Fruit fly (Drosophila melanogaster) whole organism, embryonic: ENCODE measurements around the gene sol.

Experiments used
- Asciz ChIP-seq: fragments of 200-800 bp; sonication (Bioruptor generic); optimal IDR thresholded peaks from 2 replicates; lab custom pipeline; 2017; ENCODE audit warnings: missing biosample characterization, mild to moderate bottlenecking, missing genetic modification characterization, missing genetic modification reagents
- Bgb ChIP-seq: fragments of 200-800 bp; sonication (Bioruptor generic); IDR thresholded peaks from 2 replicates; pipeline ENCODE4 v1.3.6; 2022; ENCODE audit warnings: missing biosample characterization, missing genetic modification characterization; ENCODE audit not compliant: partially characterized antibody
- BtbVII ChIP-seq: fragments of 200-800 bp; sonication (Bioruptor generic); optimal IDR thresholded peaks from 3 replicates; lab custom pipeline; 2017; ENCODE audit warnings: missing biosample characterization, mild to moderate bottlenecking, missing genetic modification characterization
- CG10147 ChIP-seq: fragments of 200-800 bp; sonication (Bioruptor generic); optimal IDR thresholded peaks from 2 replicates; lab custom pipeline; 2019; ENCODE audit warnings: missing biosample characterization, mild to moderate bottlenecking, missing genetic modification characterization, moderate library complexity
- CG11085 ChIP-seq: fragments of 200-800 bp; sonication (Bioruptor generic); IDR thresholded peaks from 2 replicates; pipeline ENCODE4 v1.3.6; 2022; ENCODE audit warnings: missing biosample characterization, missing genetic modification characterization
- CG11456 ChIP-seq: fragments of 200-800 bp; sonication (Bioruptor generic); IDR thresholded peaks from 3 replicates; pipeline ENCODE4 v1.3.6; 2022; ENCODE audit warnings: missing biosample characterization, missing genetic modification characterization
- CG11696 ChIP-seq: fragments of 200-800 bp; sonication (Bioruptor generic); IDR thresholded peaks from 2 replicates; pipeline ENCODE4 v1.3.6; 2022; ENCODE audit warnings: missing biosample characterization, missing genetic modification characterization
- CG12942 ChIP-seq: fragments of 200-800 bp; sonication (Bioruptor generic); optimal IDR thresholded peaks from 3 replicates; lab custom pipeline; 2016; ENCODE audit warnings: missing biosample characterization, missing genetic modification characterization
- CG14710 ChIP-seq: fragments of 200-800 bp; sonication (Bioruptor generic); optimal IDR thresholded peaks from 3 replicates; lab custom pipeline; 2019; ENCODE audit warnings: missing biosample characterization, mild to moderate bottlenecking, missing genetic modification characterization, moderate library complexity
- CG15696 ChIP-seq: fragments of 200-800 bp; sonication (Bioruptor generic); optimal IDR thresholded peaks from 2 replicates; lab custom pipeline; 2019; ENCODE audit warnings: missing biosample characterization, mild to moderate bottlenecking, missing genetic modification characterization, moderate library complexity
- CG17359 ChIP-seq: fragments of 200-800 bp; sonication (Bioruptor generic); optimal IDR thresholded peaks from 3 replicates; lab custom pipeline; 2018; ENCODE audit warnings: missing biosample characterization, mild to moderate bottlenecking, missing genetic modification characterization, moderate library complexity
- CG17568 ChIP-seq: fragments of 200-800 bp; sonication (Bioruptor generic); optimal IDR thresholded peaks from 2 replicates; lab custom pipeline; 2018; ENCODE audit warnings: missing biosample characterization, mild to moderate bottlenecking, missing genetic modification characterization, moderate library complexity
- CG18262 ChIP-seq: fragments of 200-800 bp; optimal IDR thresholded peaks from 3 replicates; lab custom pipeline; 2019; ENCODE audit warnings: missing biosample characterization, mild to moderate bottlenecking, missing genetic modification characterization, moderate library complexity
- CG2120 ChIP-seq: fragments of 200-800 bp; sonication (Bioruptor generic); optimal IDR thresholded peaks from 3 replicates; lab custom pipeline; 2016; ENCODE audit warnings: missing biosample characterization, missing genetic modification characterization
- CG2875 ChIP-seq: fragments of 200-800 bp; sonication (Bioruptor generic); optimal IDR thresholded peaks from 2 replicates; lab custom pipeline; 2017; ENCODE audit warnings: missing biosample characterization, mild to moderate bottlenecking, missing genetic modification characterization, missing genetic modification reagents
- CG30431 ChIP-seq: fragments of 200-800 bp; sonication (Bioruptor generic); optimal IDR thresholded peaks from 2 replicates; lab custom pipeline; 2017; ENCODE audit warnings: missing biosample characterization, missing genetic modification characterization
- CG3065 ChIP-seq: fragments of 200-800 bp; sonication (Bioruptor generic); optimal IDR thresholded peaks from 2 replicates; lab custom pipeline; 2016; ENCODE audit warnings: missing biosample characterization, missing genetic modification characterization
- CG31388 ChIP-seq: fragments of 200-800 bp; sonication (Bioruptor generic); optimal IDR thresholded peaks from 2 replicates; lab custom pipeline; 2016; ENCODE audit warnings: missing biosample characterization, missing genetic modification characterization
- CG34422 ChIP-seq: fragments of 200-800 bp; sonication (Bioruptor generic); IDR thresholded peaks from 3 replicates; pipeline ENCODE4 v1.3.6; 2022; ENCODE audit warnings: missing biosample characterization, missing genetic modification characterization
- CG4424 ChIP-seq: fragments of 200-800 bp; sonication (Bioruptor generic); optimal IDR thresholded peaks from 3 replicates; lab custom pipeline; 2016; ENCODE audit warnings: missing biosample characterization, missing genetic modification characterization
- CG5245 ChIP-seq: fragments of 200-800 bp; sonication (Bioruptor generic); optimal IDR thresholded peaks from 3 replicates; lab custom pipeline; 2016; ENCODE audit warnings: missing biosample characterization, missing genetic modification characterization
- CG9215 ChIP-seq: fragments of 200-800 bp; sonication (Bioruptor generic); IDR thresholded peaks from 2 replicates; pipeline ENCODE4 v1.3.6; 2022; ENCODE audit warnings: missing biosample characterization, missing genetic modification characterization
- Dad ChIP-seq: fragments of 200-800 bp; sonication (Bioruptor generic); optimal IDR thresholded peaks from 3 replicates; lab custom pipeline; 2016; ENCODE audit warnings: missing biosample characterization, missing genetic modification characterization
- Doc2 ChIP-seq: fragments of 200-800 bp; sonication (Bioruptor generic); IDR thresholded peaks from 2 replicates; pipeline ENCODE4 v1.3.6; 2022; ENCODE audit warnings: missing biosample characterization, missing genetic modification characterization
- Doc3 ChIP-seq: fragments of 200-800 bp; sonication (Bioruptor generic); IDR thresholded peaks from 3 replicates; pipeline ENCODE4 v1.3.6; 2022; ENCODE audit warnings: missing biosample characterization, missing genetic modification characterization; ENCODE audit not compliant: partially characterized antibody
- ERR ChIP-seq: fragments of 200-800 bp; sonication (Bioruptor generic); optimal IDR thresholded peaks from 2 replicates; lab custom pipeline; 2016; ENCODE audit warnings: missing biosample characterization, missing genetic modification characterization
- Gug ChIP-seq: fragments of 200-800 bp; sonication (Bioruptor generic); IDR thresholded peaks from 4 replicates; pipeline ENCODE4 v1.3.6; 2022; ENCODE audit warnings: missing biosample characterization, missing genetic modification characterization
- Hr51 ChIP-seq, 2 experiments: fragments of 200-800 bp; sonication (Bioruptor generic); optimal IDR thresholded peaks; 2 replicates in 1 of 2; 3 replicates in 1 of 2; lab custom pipeline; 2016 to 2018; ENCODE audit warnings: missing biosample characterization in 2 of 2, missing genetic modification characterization in 2 of 2, mild to moderate bottlenecking in 1 of 2, moderate library complexity in 1 of 2
- Oli ChIP-seq: fragments of 200-800 bp; sonication (Bioruptor generic); optimal IDR thresholded peaks from 2 replicates; lab custom pipeline; 2018; ENCODE audit warnings: missing biosample characterization, mild to moderate bottlenecking, missing genetic modification characterization, moderate library complexity
- ase ChIP-seq: fragments of 200-800 bp; sonication (Bioruptor generic); IDR thresholded peaks from 3 replicates; pipeline ENCODE4 v1.3.6; 2022; ENCODE audit warnings: missing biosample characterization, missing genetic modification characterization
- cad ChIP-seq: fragments of >200 bp; optimal IDR thresholded peaks from 2 replicates; lab custom pipeline; 2017; ENCODE audit warnings: missing biosample characterization, missing genetic modification characterization
- croc ChIP-seq: fragments of 200-800 bp; sonication (Bioruptor generic); conservative IDR thresholded peaks from 3 replicates; pipeline ENCODE4 v1.3.6; 2022; ENCODE audit warnings: missing biosample characterization, missing genetic modification characterization
- dimm ChIP-seq: fragments of 200-800 bp; sonication (Bioruptor generic); IDR thresholded peaks from 2 replicates; pipeline ENCODE4 v1.3.6; 2022; ENCODE audit warnings: missing biosample characterization, missing genetic modification characterization
- gt ChIP-seq: fragments of 200-800 bp; sonication (Bioruptor generic); IDR thresholded peaks from 2 replicates; pipeline ENCODE4 v1.3.6; 2022; ENCODE audit warnings: missing biosample characterization, missing genetic modification characterization
- hbn ChIP-seq: fragments of 200-800 bp; sonication (Bioruptor generic); IDR thresholded peaks from 2 replicates; pipeline ENCODE4 v1.3.6; 2022; ENCODE audit warnings: missing biosample characterization, missing genetic modification characterization; ENCODE audit not compliant: partially characterized antibody
- her ChIP-seq: fragments of 200-800 bp; sonication (Bioruptor generic); optimal IDR thresholded peaks from 2 replicates; lab custom pipeline; 2016; ENCODE audit warnings: missing biosample characterization, missing genetic modification characterization
- jumu ChIP-seq: fragments of 200-800 bp; sonication (Bioruptor generic); optimal IDR thresholded peaks from 3 replicates; lab custom pipeline; 2016; ENCODE audit warnings: missing biosample characterization, missing genetic modification characterization
- maf-S ChIP-seq: fragments of 200-800 bp; sonication (Bioruptor generic); optimal IDR thresholded peaks from 2 replicates; lab custom pipeline; 2016; ENCODE audit warnings: missing biosample characterization, missing genetic modification characterization
- oc ChIP-seq: fragments of 200-800 bp; sonication (Bioruptor generic); optimal IDR thresholded peaks from 2 replicates; lab custom pipeline; 2018; ENCODE audit warnings: missing biosample characterization, mild to moderate bottlenecking, missing genetic modification characterization, moderate library complexity
- pzg ChIP-seq: fragments of 200-800 bp; sonication (Bioruptor generic); optimal IDR thresholded peaks from 3 replicates; lab custom pipeline; 2018; ENCODE audit warnings: missing biosample characterization, mild to moderate bottlenecking, missing genetic modification characterization, moderate library complexity
- seq ChIP-seq: fragments of 200-800 bp; sonication (Bioruptor generic); IDR thresholded peaks from 2 replicates; pipeline ENCODE4 v1.3.6; 2022; ENCODE audit warnings: missing biosample characterization, missing genetic modification characterization
- shn ChIP-seq: fragments of 200-800 bp; sonication (Bioruptor generic); optimal IDR thresholded peaks from 3 replicates; lab custom pipeline; 2016; ENCODE audit warnings: missing biosample characterization, missing genetic modification characterization
- ssp ChIP-seq: fragments of 200-800 bp; sonication (Bioruptor generic); IDR thresholded peaks from 2 replicates; pipeline ENCODE4 v1.3.6; 2022; ENCODE audit warnings: missing biosample characterization, missing genetic modification characterization
- tgo ChIP-seq: fragments of 200-800 bp; sonication (Bioruptor generic); IDR thresholded peaks from 3 replicates; pipeline ENCODE4 v1.3.6; 2022; ENCODE audit warnings: missing biosample characterization, missing genetic modification characterization
- tin ChIP-seq: fragments of 200-800 bp; sonication (Bioruptor generic); optimal IDR thresholded peaks from 3 replicates; lab custom pipeline; 2016; ENCODE audit warnings: missing biosample characterization, missing genetic modification characterization
- trem ChIP-seq: fragments of 200-800 bp; optimal IDR thresholded peaks from 3 replicates; lab custom pipeline; 2019; ENCODE audit warnings: missing biosample characterization, mild to moderate bottlenecking, missing genetic modification characterization, moderate library complexity
- vvl ChIP-seq: fragments of 200-800 bp; sonication (Bioruptor generic); IDR thresholded peaks from 2 replicates; pipeline ENCODE4 v1.3.6; 2022; ENCODE audit warnings: missing biosample characterization, missing genetic modification characterization
- wdn ChIP-seq: fragments of 200-800 bp; sonication (Bioruptor generic); IDR thresholded peaks from 2 replicates; pipeline ENCODE4 v1.3.6; 2022; ENCODE audit warnings: missing biosample characterization, missing genetic modification characterization
- yki ChIP-seq: fragments of >200 bp; optimal IDR thresholded peaks from 3 replicates; lab custom pipeline; 2018
- zfh2 ChIP-seq: fragments of 200-800 bp; sonication (Bioruptor generic); optimal IDR thresholded peaks from 2 replicates; lab custom pipeline; 2016; ENCODE audit warnings: missing biosample characterization, missing genetic modification characterization

sol gene

dm6 chrX:21366311-21366990 lies 16.4 kb downstream of the sol start (continued):
- TF ChIP-seq tin (GFP tag; lab: Kevin White, UChicago) (peak; percentile 89), maf-S (GFP tag; lab: Kevin White, UChicago) (peak; percentile 35), seq (peak; percentile 91), CG9215 (peak; percentile 89), her (GFP tag; lab: Kevin White, UChicago) (no peak), CG11456 (GFP tag; lab: Robert Waterston, UW) (peak; percentile 83), ssp (GFP tag; lab: Robert Waterston, UW) (peak; percentile 79), trem (peak; percentile 81), CG4424 (GFP tag; lab: Kevin White, UChicago) (peak; percentile 86), Oli (peak; percentile 94), ase (GFP tag; lab: Robert Waterston, UW) (peak; percentile 80), dimm (peak; percentile 72), zfh2 (GFP tag; lab: Kevin White, UChicago) (peak; percentile 34), croc (GFP tag; lab: Robert Waterston, UW) (peak; percentile 83), CG2120 (GFP tag; lab: Kevin White, UChicago) (peak; percentile 63), gt (GFP tag; lab: Robert Waterston, UW) (no peak), CG31388 (GFP tag; lab: Kevin White, UChicago) (peak; percentile 72), CG14710 (tag; lab: Kevin White, UChicago) (peak; percentile 91), Doc3 (no peak), oc (tag; lab: Kevin White, UChicago) (peak; percentile 85), CG34422 (GFP tag; lab: Robert Waterston, UW) (peak; percentile 88), pzg (no peak), CG12942 (peak; percentile 77), CG17568 (GFP tag; lab: Kevin White, UChicago) (peak; percentile 87), jumu (peak; percentile 41), CG18262 (tag; lab: Kevin White, UChicago) (peak; percentile 93), Bgb (GFP tag; lab: Robert Waterston, UW) (no peak), shn (peak; percentile 26), Asciz (GFP tag; lab: Kevin White, UChicago) (peak; percentile 88), Doc2 (GFP tag; lab: Robert Waterston, UW) (peak; percentile 51; the same call in 1 of the 2 replicates), ERR (GFP tag; lab: Kevin White, UChicago) (no peak), CG17359 (tag; lab: Kevin White, UChicago) (peak; percentile 94), vvl (peak; percentile 88), CG5245 (GFP tag; lab: Kevin White, UChicago) (peak; percentile 61), Hr51 (GFP tag; optimal IDR thresholded peaks at IDR 0.05; lab: Kevin White, UChicago) (peak; percentile 20 to 94), cad (GFP tag; lab: Kevin White, UChicago) (no peak), CG2875 (peak; percentile 81), BtbVII (GFP tag; lab: Kevin White, UChicago) (peak; percentile 93), CG15696 (tag; lab: Kevin White, UChicago) (peak; percentile 83), CG11696 (0 out of 2 replicates have a peak, but pooled peaks have one; percentile 32), CG3065 (GFP tag; lab: Kevin White, UChicago) (peak; percentile 69), tgo (peak; percentile 88), CG10147 (peak; percentile 93), CG30431 (GFP tag; lab: Kevin White, UChicago) (peak; percentile 81), yki (lab: Kevin White, UChicago) (no peak), hbn (GFP tag; lab: Robert Waterston, UW) (no peak), Dad (GFP tag; lab: Kevin White, UChicago) (peak; percentile 12), Gug (GFP tag; lab: Robert Waterston, UW) (peak; percentile 89), CG11085 (GFP tag; lab: Robert Waterston, UW) (peak; percentile 74; the same call in 1 of the 2 replicates), wdn (GFP tag; lab: Robert Waterston, UW) (peak; percentile 74)
